Worm (Caenorhabditis elegans) whole organism, L3 larva: Measurements from ENCODE around the gene C06E4.6.

ENCODE experiments used
- aly-2 ChIP-seq: fragments of 150-350 bp; optimal IDR thresholded peaks from 2 replicates; lab custom pipeline; 2014; ENCODE audit warnings: missing biosample characterization, missing genetic modification characterization
- daf-12 ChIP-seq: fragments of 150-350 bp; optimal IDR thresholded peaks from 2 replicates; lab custom pipeline; 2014; ENCODE audit warnings: missing biosample characterization, missing genetic modification reagents, missing genetic modification characterization
- nhr-12 ChIP-seq: fragments of 150-350 bp; optimal IDR thresholded peaks from 2 replicates; lab custom pipeline; 2014; ENCODE audit warnings: missing biosample characterization, missing genetic modification characterization
- sea-2 ChIP-seq: fragments of 150-350 bp; sonication (generic microtip); optimal IDR thresholded peaks from 4 replicates; lab custom pipeline; 2014; ENCODE audit warnings: missing biosample characterization, missing genetic modification reagents, missing genetic modification characterization
- skn-1 ChIP-seq: fragments of 150-350 bp; optimal IDR thresholded peaks from 2 replicates; lab custom pipeline; 2014; ENCODE audit warnings: missing biosample characterization, missing genetic modification characterization
- zag-1 ChIP-seq: fragments of 150-350 bp; optimal IDR thresholded peaks from 2 replicates; lab custom pipeline; 2014; ENCODE audit warnings: missing biosample characterization, missing genetic modification characterization
- ztf-11 ChIP-seq: fragments of 150-350 bp; optimal IDR thresholded peaks from 2 replicates; lab custom pipeline; 2014; ENCODE audit warnings: missing biosample characterization, missing genetic modification characterization
- ztf-4 ChIP-seq: fragments of 150-350 bp; optimal IDR thresholded peaks from 2 replicates; lab custom pipeline; 2014; ENCODE audit warnings: missing biosample characterization, missing genetic modification characterization

DNA sequence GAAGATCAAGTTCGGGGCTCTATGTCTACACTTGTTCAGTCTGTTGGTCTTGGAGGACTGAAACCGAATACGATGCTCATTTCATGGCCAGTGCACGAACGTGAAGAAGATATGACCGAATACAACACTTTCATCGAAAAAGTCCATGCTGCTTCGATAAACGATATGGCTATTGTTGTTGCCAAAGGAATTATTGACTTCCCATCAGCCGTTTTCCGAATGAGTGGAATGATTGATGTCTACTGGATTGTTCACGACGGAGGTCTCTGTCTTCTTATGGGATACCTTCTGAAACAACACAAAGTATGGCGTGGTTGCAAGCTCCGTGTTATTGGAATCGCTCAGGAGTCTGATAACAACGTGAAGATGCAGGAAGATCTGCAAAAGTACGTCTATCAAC, 41.9 kb downstream of the C06E4.6 start:
- TF ChIP-seq zag-1 (tag; lab: Kevin White, UChicago): no peak
- TF ChIP-seq aly-2: no peak
- TF ChIP-seq daf-12 (tag; lab: Kevin White, UChicago): no peak
- TF ChIP-seq ztf-4: no peak
- no peak for TF ChIP-seq skn-1 (tag; lab: Kevin White, UChicago)
- TF ChIP-seq ztf-11 (tag; lab: Kevin White, UChicago): no peak
- no peak for TF ChIP-seq nhr-12 (tag; lab: Kevin White, UChicago)
- no peak for TF ChIP-seq sea-2 (GFP tag; lab: Kevin White, UChicago)
